Worm (Caenorhabditis elegans): ENCODE results near the gene Y71H2AM.20.

DNA sequence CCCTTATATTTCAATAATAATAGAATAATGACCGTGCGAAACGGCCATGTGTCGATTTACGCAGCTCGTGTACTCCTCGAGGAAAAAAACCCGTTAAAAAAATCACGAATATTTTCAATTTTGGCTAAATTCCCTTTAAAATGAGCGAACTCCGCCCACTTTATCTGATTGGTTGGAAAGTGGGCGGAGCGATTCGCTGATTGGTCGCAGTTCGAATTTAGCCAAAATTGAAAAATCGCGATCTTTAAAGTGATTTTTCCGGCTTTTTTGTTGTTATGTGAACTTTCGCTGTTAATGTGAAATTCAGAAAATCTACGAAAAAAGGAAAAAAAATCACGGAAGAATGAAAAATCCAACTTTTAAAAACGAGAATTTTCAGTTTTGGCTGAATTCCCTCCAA lies 32.1 kb upstream of the Y71H2AM.20 start:
- TF ChIP-seq nhr-80 (tag; optimal IDR thresholded peaks at IDR 0.05) (no peak), tbp1 (GFP tag; optimal IDR thresholded peaks at IDR 0.05) (no peak), K11D2.4 (GFP tag; IDR thresholded peaks at IDR 0.05) (no peak), F10E7.11 (tag; optimal IDR thresholded peaks at IDR 0.05) (no peak), lin-54 (GFP tag; optimal IDR thresholded peaks at IDR 0.05) (no peak)
